Worm (Caenorhabditis elegans): ENCODE results near the gene tat-2.

The tat-2 gene

DNA sequence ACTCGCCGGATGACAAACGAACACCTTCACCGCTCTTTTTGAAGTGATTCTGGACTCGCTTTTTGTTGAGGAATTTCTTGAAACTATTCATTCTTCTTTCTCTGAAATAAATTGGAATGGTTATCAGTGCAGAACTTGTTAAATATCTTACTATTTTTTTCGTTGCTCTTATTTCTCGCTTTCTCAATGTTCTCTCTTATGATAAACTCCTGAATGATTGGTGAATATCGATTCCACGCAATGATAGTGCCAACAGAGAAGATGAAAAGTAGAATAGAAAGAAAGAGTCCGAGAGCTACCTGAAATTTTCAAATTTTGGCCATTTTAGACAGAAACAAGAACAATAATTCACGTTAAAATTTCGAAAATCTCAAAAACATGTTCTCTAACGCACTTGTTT is 37.3 kb downstream of the tat-2 start, which contains the start of gene ubxn-6:
ubxn-6 (minus strand) TSS at position 101 of the 400 bp plus-strand sequence.
- TF ChIP-seq rbr-2 (tag; optimal IDR thresholded peaks at IDR 0.05) (no peak), mep-1 (tag; optimal IDR thresholded peaks at IDR 0.05) (no peak)

- TF ChIP-seq lin-38 (GFP tag; IDR thresholded peaks at IDR 0.05) (peak; percentile 35; the same call in 1 of the 2 replicates), R02D3.7 (tag; optimal IDR thresholded peaks at IDR 0.05) (no peak), aha-1 (tag) (peak; percentile 25), pha-4 (GFP tag; IDR thresholded peaks at IDR 0.05) (peak; percentile 37; the same call in 1 of the 2 replicates), pha-4 (tag; optimal IDR thresholded peaks at IDR 0.05) (no peak)
Measured at ce11 chrIV:4807219-4807618, 39.5 kb downstream of the tat-2 start, which contains the start of gene H06H21.11. Gene H06H21.11, minus strand, starts transcription at chrIV:4807319.

DNA sequence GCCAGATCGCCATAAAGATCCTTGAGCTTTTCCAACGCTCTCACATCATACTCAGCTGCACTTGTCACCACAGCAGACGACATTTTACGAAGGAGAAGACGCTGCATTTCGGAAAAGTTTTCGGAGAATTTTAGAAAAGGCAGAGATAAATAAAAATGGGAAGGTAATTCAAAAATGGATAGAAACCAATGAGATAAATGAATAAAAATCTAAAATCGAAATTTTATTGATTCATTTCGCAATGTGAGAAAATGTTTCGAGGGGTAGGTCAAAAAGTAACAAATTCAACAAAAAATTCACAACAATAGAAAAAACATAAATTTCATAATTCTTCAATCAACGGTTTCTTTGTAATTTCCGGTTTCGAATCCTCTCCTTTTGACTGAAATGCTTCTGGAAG is 40.2 kb downstream of the tat-2 start, which contains the start of gene dpf-5:
dpf-5 (minus strand) TSS at position 101 of the 400 bp plus-strand sequence.
- TF ChIP-seq daf-16 (GFP tag; optimal IDR thresholded peaks at IDR 0.05) (no peak), daf-16 (tag; optimal IDR thresholded peaks at IDR 0.05) (no peak), T26A8.4 (GFP tag; IDR thresholded peaks at IDR 0.05) (no peak), F10B5.3 (tag; optimal IDR thresholded peaks at IDR 0.05) (no peak), nhr-102 (tag; optimal IDR thresholded peaks at IDR 0.05) (no peak), lim-7 (GFP tag; IDR thresholded peaks at IDR 0.05) (no peak), gei-8 (GFP tag; optimal IDR thresholded peaks at IDR 0.05) (no peak)

ce11 chrIV:4802494-4802893 is 44.2 kb downstream of the tat-2 start, which contains the start of gene dpf-7:
Gene dpf-7, minus strand, starts transcription at chrIV:4802594.
- TF ChIP-seq Y75B8A.6 (GFP tag; IDR thresholded peaks at IDR 0.05) = no peak
- TF ChIP-seq lin-38 (GFP tag; IDR thresholded peaks at IDR 0.05) = peak; percentile 22; the same call in 1 of the 2 replicates
- TF ChIP-seq unc-62 (GFP tag; optimal IDR thresholded peaks at IDR 0.05 in 1 of 2) = no peak
- no peak for TF ChIP-seq unc-62 (tag; optimal IDR thresholded peaks at IDR 0.05)
- no peak for TF ChIP-seq nhr-111 (GFP tag; optimal IDR thresholded peaks at IDR 0.05)

ce11 chrIV:4799114-4799513 is 47.6 kb downstream of the tat-2 start, which contains the start of gene eor-1:
Gene eor-1, minus strand, starts transcription at chrIV:4799178.
- peak; percentile 67 for TF ChIP-seq mes-2 (tag; optimal IDR thresholded peaks at IDR 0.05; ENCODE audit: poor library complexity, severe bottlenecking)
- no peak for TF ChIP-seq daf-12 (tag; optimal IDR thresholded peaks at IDR 0.05)
- no peak for TF ChIP-seq ztf-11 (tag; optimal IDR thresholded peaks at IDR 0.05)
- TF ChIP-seq nhr-11 (tag; optimal IDR thresholded peaks at IDR 0.05) = no peak
- TF ChIP-seq snpc-1.2 (GFP tag; IDR thresholded peaks at IDR 0.05) = no peak
- TF ChIP-seq unc-130 (GFP tag; optimal IDR thresholded peaks at IDR 0.05) = peak; percentile 22
- no peak for TF ChIP-seq nhr-41 (GFP tag; IDR thresholded peaks at IDR 0.05)
- no peak for TF ChIP-seq attf-4 (tag; optimal IDR thresholded peaks at IDR 0.05)
- no peak for TF ChIP-seq ceh-20 (GFP tag; IDR thresholded peaks at IDR 0.05)
- TF ChIP-seq lsy-2 (tag; optimal IDR thresholded peaks at IDR 0.05) = peak in 1 of 2 experiments; percentile 75
- TF ChIP-seq ama-1 (optimal IDR thresholded peaks at IDR 0.05) = peak; percentile 20
- TF ChIP-seq dpl-1 (GFP tag; optimal IDR thresholded peaks at IDR 0.05) = peak; percentile 33
- peak; percentile 44 for TF ChIP-seq rbr-2 (tag; optimal IDR thresholded peaks at IDR 0.05)
- no peak for TF ChIP-seq mdt-29 (GFP tag; IDR thresholded peaks at IDR 0.05)
- TF ChIP-seq nhr-25 (tag; optimal IDR thresholded peaks at IDR 0.05; ENCODE audit: borderline replicate concordance, insufficient read depth) = peak; percentile 48
- TF ChIP-seq dve-1 (tag; optimal IDR thresholded peaks at IDR 0.05; ENCODE audit: insufficient read depth) = peak; percentile 29
- no peak for TF ChIP-seq tra-1 (GFP tag; IDR thresholded peaks at IDR 0.05)
- no peak for TF ChIP-seq F37D6.2 (tag; optimal IDR thresholded peaks at IDR 0.05)
- TF ChIP-seq jun-1 (tag; optimal IDR thresholded peaks at IDR 0.05) = no peak
- no peak for TF ChIP-seq zfp-2 (tag; optimal IDR thresholded peaks at IDR 0.05)
- TF ChIP-seq lin-38 (GFP tag; IDR thresholded peaks at IDR 0.05) = peak; percentile 93
- peak; percentile 60 for TF ChIP-seq mep-1 (tag; optimal IDR thresholded peaks at IDR 0.05)
- peak; percentile 53 for TF ChIP-seq nhr-77 (tag; optimal IDR thresholded peaks at IDR 0.05)
- peak; percentile 8 for TF ChIP-seq hlh-30 (tag; optimal IDR thresholded peaks at IDR 0.05; ENCODE audit: insufficient read depth)
- TF ChIP-seq daf-16 (GFP tag; optimal IDR thresholded peaks at IDR 0.05) = no peak
- peak; percentile 29 for TF ChIP-seq daf-16 (tag; optimal IDR thresholded peaks at IDR 0.05)
- TF ChIP-seq Y5F2A.4 (GFP tag; optimal IDR thresholded peaks at IDR 0.05) = no peak
- no peak for TF ChIP-seq egl-27 (tag; optimal IDR thresholded peaks at IDR 0.05)
- no peak for TF ChIP-seq lim-7 (GFP tag; IDR thresholded peaks at IDR 0.05)
- TF ChIP-seq unc-62 (GFP tag; optimal IDR thresholded peaks at IDR 0.05 in 1 of 2) = no peak
- no peak for TF ChIP-seq unc-62 (tag; optimal IDR thresholded peaks at IDR 0.05)
- peak; percentile 7 for TF ChIP-seq ceh-28 (tag; optimal IDR thresholded peaks at IDR 0.05)
- no peak for TF ChIP-seq php-3 (GFP tag; IDR thresholded peaks at IDR 0.05)
